Fruit fly (Drosophila melanogaster) Kc167 (cell line): ENCODE data around the gene Ugt37C2.

Experiments
- Sin3A ChIP-seq: fragments of >200 bp; optimal IDR thresholded peaks from 2 replicates; lab custom pipeline; 2018; ENCODE audit warnings: missing external identifiers
- h ChIP-seq: fragments of >200 bp; optimal IDR thresholded peaks from 3 replicates; lab custom pipeline; 2018; ENCODE audit warnings: missing external identifiers
- ttk ChIP-seq: sonication (Bioruptor generic); optimal IDR thresholded peaks from 2 replicates; lab custom pipeline; 2017; ENCODE audit warnings: missing external identifiers

DNA sequence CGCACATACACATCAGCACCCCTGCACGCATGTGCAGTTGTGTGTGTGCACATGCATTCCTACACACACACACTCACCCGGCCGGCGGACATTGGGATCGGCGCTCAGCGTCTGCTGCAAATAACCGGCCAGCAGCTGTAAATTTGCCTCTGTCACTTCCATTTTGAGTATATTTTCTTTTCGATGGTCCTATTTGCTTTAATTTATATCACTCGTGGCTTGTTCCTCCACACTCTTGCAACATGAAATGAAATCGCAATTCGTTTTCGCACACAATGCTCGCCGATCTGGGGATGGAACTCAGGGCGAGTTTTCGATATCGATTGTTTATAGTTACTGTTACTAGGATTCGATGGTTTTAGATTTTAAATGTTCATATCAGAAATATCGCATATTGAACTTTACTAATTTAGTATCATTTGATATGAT is 30.9 kb downstream of the Ugt37C2 start, which contains the start of gene Cse1:
- TF ChIP-seq Sin3A (no peak), ttk (lab: Kevin White, UChicago) (no peak), h (no peak)
